Fruit fly (Drosophila melanogaster) ovary, adult (tissue): ENCODE results near the gene Sf3a2.

Experiments
- CG17801 ChIP-seq: fragments of 200-800 bp; optimal IDR thresholded peaks from 2 replicates; lab custom pipeline; 2019; ENCODE audit warnings: missing biosample characterization, mild to moderate bottlenecking, missing genetic modification characterization, moderate library complexity; ENCODE audit not compliant: partially characterized antibody

Gene Sf3a2

dm6 chr3L:12833864-12834525 lies 20.2 kb upstream of the Sf3a2 start:
- TF ChIP-seq CG17801 (GFP tag; lab: Kevin White, UChicago) = no peak

- TF ChIP-seq CG17801 (GFP tag; lab: Kevin White, UChicago) = no peak
Measured at dm6 chr3L:12833354-12833753, 19.5 kb upstream of the Sf3a2 start.

- no peak for TF ChIP-seq CG17801 (GFP tag; lab: Kevin White, UChicago)
Measured at dm6 chr3L:12832355-12832881, 18.6 kb upstream of the Sf3a2 start.

dm6 chr3L:12831290-12831952 lies 17.6 kb upstream of the Sf3a2 start:
- no peak for TF ChIP-seq CG17801 (GFP tag; lab: Kevin White, UChicago)

dm6 chr3L:12830416-12830815 lies 16.6 kb upstream of the Sf3a2 start:
- no peak for TF ChIP-seq CG17801 (GFP tag; lab: Kevin White, UChicago)

- no peak for TF ChIP-seq CG17801 (GFP tag; lab: Kevin White, UChicago)
Measured at dm6 chr3L:12828532-12828931, 14.7 kb upstream of the Sf3a2 start.

- no peak for TF ChIP-seq CG17801 (GFP tag; lab: Kevin White, UChicago)
Measured at dm6 chr3L:12827705-12828104, 13.9 kb upstream of the Sf3a2 start.

dm6 chr3L:12815756-12816155 lies 1.9 kb upstream of the Sf3a2 start:
- no peak for TF ChIP-seq CG17801 (GFP tag; lab: Kevin White, UChicago)

dm6 chr3L:12814806-12815205 lies 987 bp upstream of the Sf3a2 start:
- TF ChIP-seq CG17801 (GFP tag; lab: Kevin White, UChicago) = peak; percentile 17

dm6 chr3L:12808421-12808820 lies 5.4 kb downstream of the Sf3a2 start, which contains the start of gene CG32110:
Gene CG32110 (plus strand): TSS chr3L:12808721.
- no peak for TF ChIP-seq CG17801 (GFP tag; lab: Kevin White, UChicago)

dm6 chr3L:12806290-12806743 lies 7.5 kb downstream of the Sf3a2 start:
- TF ChIP-seq CG17801 (GFP tag; lab: Kevin White, UChicago) = peak; percentile 68

- no peak for TF ChIP-seq CG17801 (GFP tag; lab: Kevin White, UChicago)
Measured at dm6 chr3L:12805660-12806289, 8.0 kb downstream of the Sf3a2 start, which contains the start of gene Sap130. Gene Sap130 (plus strand): TSS chr3L:12805902.

- peak; percentile 38 for TF ChIP-seq CG17801 (GFP tag; lab: Kevin White, UChicago)
Measured at dm6 chr3L:12804730-12805170, 9.1 kb downstream of the Sf3a2 start, which contains the start of gene Atg1. Gene Atg1 (minus strand): TSS chr3L:12805116.

dm6 chr3L:12804035-12804729 lies 9.6 kb downstream of the Sf3a2 start:
- no peak for TF ChIP-seq CG17801 (GFP tag; lab: Kevin White, UChicago)
